Worm (Caenorhabditis elegans): Measurements from ENCODE around the gene F55A4.13.
A peak's percentile ranks its signal among the peaks of the same experiment; 100 is the strongest.

ce11 chrX:992650-993403 lies 24.5 kb downstream of the F55A4.13 start:
- TF ChIP-seq spr-1 (tag; optimal IDR thresholded peaks at IDR 0.05) (peak; percentile 6), unc-62 (GFP tag; optimal IDR thresholded peaks at IDR 0.05 in 1 of 2) (peak in 1 of 2 experiments; percentile 99), unc-62 (tag; optimal IDR thresholded peaks at IDR 0.05) (no peak), ces-1 (GFP tag; optimal IDR thresholded peaks at IDR 0.05) (no peak), fkh-10 (GFP tag; optimal IDR thresholded peaks at IDR 0.05) (peak; percentile 49), ceh-28 (tag; optimal IDR thresholded peaks at IDR 0.05) (no peak), unc-39 (tag; optimal IDR thresholded peaks at IDR 0.05) (no peak)

Data from whole organism, L4 larva.